Worm (Caenorhabditis elegans): ENCODE measurements around the gene F16G10.2.

ce11 chrII:2332220-2332619 lies 42.9 kb upstream of the F16G10.2 start, which contains the start of gene F43C11.8:
- TF ChIP-seq egrh-3 (GFP tag; IDR thresholded peaks at IDR 0.05) = no peak
- no peak for TF ChIP-seq hmg-1.2 (GFP tag; IDR thresholded peaks at IDR 0.05)
- TF ChIP-seq cebp-2 (GFP tag; IDR thresholded peaks at IDR 0.05) = no peak
- TF ChIP-seq Y56A3A.18 (GFP tag; IDR thresholded peaks at IDR 0.05) = no peak

Data from whole organism, young adult.